Worm (Caenorhabditis elegans): ENCODE measurements around the gene ace-1.

The ace-1 gene

ce11 chrX:16377903-16378302 is 10.8 kb downstream of the ace-1 start (continued):
- no peak for TF ChIP-seq nfya-1 (tag; optimal IDR thresholded peaks at IDR 0.05; ENCODE audit: borderline replicate concordance, insufficient read depth)
- TF ChIP-seq sdz-38 (tag; optimal IDR thresholded peaks at IDR 0.05), result no peak
- peak; percentile 91 for TF ChIP-seq rpc-1 (optimal IDR thresholded peaks at IDR 0.05)
- TF ChIP-seq rpc-1 (tag; optimal IDR thresholded peaks at IDR 0.05), result peak; percentile 93
- TF ChIP-seq egl-44 (GFP tag; IDR thresholded peaks at IDR 0.05), result 0 out of 2 replicates have a peak, but pooled peaks have one; percentile 38
- TF ChIP-seq lag-1 (GFP tag; IDR thresholded peaks at IDR 0.05), result no peak
- TF ChIP-seq Y53G8AR.9 (GFP tag; conservative IDR thresholded peaks at IDR 0.05), result peak; percentile 68; the same call in 1 of the 2 replicates
- no peak for TF ChIP-seq nhr-120 (GFP tag; IDR thresholded peaks at IDR 0.05)
- TF ChIP-seq ceh-79 (tag; optimal IDR thresholded peaks at IDR 0.05), result no peak
- peak; percentile 61; the same call in 1 of the 2 replicates for TF ChIP-seq ekl-4 (GFP tag; IDR thresholded peaks at IDR 0.05)
- peak; percentile 74 for TF ChIP-seq madf-10 (tag; optimal IDR thresholded peaks at IDR 0.05)
- TF ChIP-seq mes-4 (tag; optimal IDR thresholded peaks at IDR 0.05), result peak; percentile 41
- TF ChIP-seq hsf-1 (GFP tag; IDR thresholded peaks at IDR 0.05), result 0 out of 2 replicates have a peak, but pooled peaks have one; percentile 9
- TF ChIP-seq F55B11.4 (tag; optimal IDR thresholded peaks at IDR 0.05; ENCODE audit: borderline replicate concordance, insufficient read depth), result no peak
- TF ChIP-seq ztf-18 (tag; optimal IDR thresholded peaks at IDR 0.05), result peak; percentile 48
- no peak for TF ChIP-seq sptf-2 (GFP tag; optimal IDR thresholded peaks at IDR 0.05)
- TF ChIP-seq let-607 (tag; optimal IDR thresholded peaks at IDR 0.05), result peak; percentile 9 to 76
- peak; percentile 87 for TF ChIP-seq ZK185.1 (tag; optimal IDR thresholded peaks at IDR 0.05; ENCODE audit: poor library complexity, severe bottlenecking)
- peak; percentile 69 for TF ChIP-seq unc-62 (GFP tag; optimal IDR thresholded peaks at IDR 0.05)
- peak; percentile 4 for TF ChIP-seq F49E8.2 (tag; optimal IDR thresholded peaks at IDR 0.05; ENCODE audit: insufficient read depth)
- peak; percentile 77 for TF ChIP-seq B0336.3 (GFP tag; IDR thresholded peaks at IDR 0.05)
- peak; percentile 95 for TF ChIP-seq nhr-80 (tag; optimal IDR thresholded peaks at IDR 0.05)
- TF ChIP-seq attf-6 (GFP tag; IDR thresholded peaks at IDR 0.05), result peak; percentile 64; the same call in 1 of the 2 replicates

- TF ChIP-seq lag-1 (GFP tag; IDR thresholded peaks at IDR 0.05) (no peak), cebp-2 (GFP tag; IDR thresholded peaks at IDR 0.05) (0 out of 2 replicates have a peak, but pooled peaks have one; percentile 34), zfh-2 (GFP tag; conservative IDR thresholded peaks at IDR 0.05) (peak; percentile 62; the same call in 1 of the 2 replicates)
These were observed 14.0 kb downstream of the ace-1 start for ce11 chrX:16381115-16381514.

DNA sequence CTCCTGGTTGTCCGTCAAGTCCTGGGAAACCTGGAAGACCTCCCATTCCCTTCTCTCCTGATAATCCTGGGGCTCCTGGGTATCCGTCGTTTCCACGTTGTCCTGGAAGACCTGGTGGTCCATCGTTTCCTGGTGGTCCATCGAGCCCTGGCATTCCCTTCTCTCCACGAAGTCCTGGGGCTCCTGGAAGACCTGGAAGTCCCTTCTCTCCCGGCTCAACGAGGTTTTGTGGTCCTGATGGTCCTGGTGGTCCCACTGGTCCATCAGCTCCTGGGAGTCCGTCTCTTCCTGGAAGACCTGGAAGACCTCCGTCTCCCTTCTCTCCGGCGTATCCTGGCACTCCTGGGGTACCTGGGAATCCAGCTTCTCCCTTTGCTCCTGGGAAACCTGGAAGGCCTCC is 14.8 kb downstream of the ace-1 start:
- TF ChIP-seq atf-7 (tag; optimal IDR thresholded peaks at IDR 0.05), result no peak
- TF ChIP-seq mcd-1 (GFP tag; IDR thresholded peaks at IDR 0.05), result 0 out of 2 replicates have a peak, but pooled peaks have one; percentile 19
- no peak for TF ChIP-seq pha-4 (tag; optimal IDR thresholded peaks at IDR 0.05)
- no peak for TF ChIP-seq Y53G8AR.9 (GFP tag; conservative IDR thresholded peaks at IDR 0.05)
- no peak for TF ChIP-seq lir-1 (GFP tag; conservative IDR thresholded peaks at IDR 0.05)
- TF ChIP-seq ztf-28 (GFP tag; IDR thresholded peaks at IDR 0.05), result no peak
- no peak for TF ChIP-seq lsl-1 (GFP tag; optimal IDR thresholded peaks at IDR 0.05)
- TF ChIP-seq zfh-2 (GFP tag; conservative IDR thresholded peaks at IDR 0.05), result peak; percentile 67
- no peak for TF ChIP-seq F57C9.4 (tag; optimal IDR thresholded peaks at IDR 0.05)
- TF ChIP-seq dpl-1 (GFP tag; optimal IDR thresholded peaks at IDR 0.05), result no peak
- TF ChIP-seq nhr-120 (GFP tag; IDR thresholded peaks at IDR 0.05), result no peak
- no peak for TF ChIP-seq nhr-90 (tag; optimal IDR thresholded peaks at IDR 0.05)
- TF ChIP-seq Y95B8A.8 (GFP tag; IDR thresholded peaks at IDR 0.05), result no peak
- peak; percentile 70; the same call in 1 of the 2 replicates for TF ChIP-seq egrh-3 (GFP tag; IDR thresholded peaks at IDR 0.05)

All from whole organism, young adult.